Worm (Caenorhabditis elegans): ENCODE measurements around the gene Y55F3AM.13.

The Y55F3AM.13 gene

DNA sequence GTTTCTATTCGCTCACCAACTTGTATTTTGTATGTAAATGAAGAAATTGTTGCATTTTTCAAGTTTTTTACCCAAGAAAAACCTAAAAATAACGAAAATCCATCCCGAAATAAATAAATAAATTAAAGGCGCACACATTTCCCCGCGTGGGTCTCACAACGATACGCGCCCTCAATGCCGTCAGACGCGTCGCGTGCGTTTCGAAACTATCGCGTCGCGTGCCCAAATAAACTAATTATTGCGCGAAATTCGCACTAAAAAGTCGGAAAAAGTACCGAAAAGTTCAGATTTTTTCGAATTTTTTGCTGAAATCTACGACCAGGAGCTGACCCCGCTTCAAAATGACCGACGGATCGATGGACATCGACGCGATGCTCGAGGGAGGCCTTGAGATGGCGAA is 43.7 kb downstream of the Y55F3AM.13 start, which contains the start of gene rbm-39 (continued):
- TF ChIP-seq rec-8 (tag; optimal IDR thresholded peaks at IDR 0.05), result no peak
- no peak for TF ChIP-seq nhr-120 (GFP tag; IDR thresholded peaks at IDR 0.05)
- TF ChIP-seq attf-5 (GFP tag; optimal IDR thresholded peaks at IDR 0.05), result peak; percentile 90
- TF ChIP-seq snpc-1.1 (tag; optimal IDR thresholded peaks at IDR 0.05; ENCODE audit: insufficient read depth), result peak; percentile 50
- TF ChIP-seq D2030.7 (GFP tag; IDR thresholded peaks at IDR 0.05), result peak; percentile 79
- no peak for TF ChIP-seq F55B11.4 (tag; optimal IDR thresholded peaks at IDR 0.05; ENCODE audit: borderline replicate concordance, insufficient read depth)
- TF ChIP-seq T26A5.8 (tag; optimal IDR thresholded peaks at IDR 0.05), result no peak
- TF ChIP-seq pha-4 (tag; optimal IDR thresholded peaks at IDR 0.05), result no peak
- peak; percentile 58; the same call in 1 of the 2 replicates for TF ChIP-seq B0019.2 (GFP tag; conservative IDR thresholded peaks at IDR 0.05)
- peak; percentile 82 for TF ChIP-seq Y95B8A.8 (GFP tag; IDR thresholded peaks at IDR 0.05)
- TF ChIP-seq ccch-3 (GFP tag; optimal IDR thresholded peaks at IDR 0.05), result no peak
- TF ChIP-seq mxl-1 (tag; optimal IDR thresholded peaks at IDR 0.05), result no peak
- no peak for TF ChIP-seq chd-7 (tag; optimal IDR thresholded peaks at IDR 0.05)
- peak; percentile 79 for TF ChIP-seq Y67H2A.10 (GFP tag; conservative IDR thresholded peaks at IDR 0.05)
- TF ChIP-seq T07F8.4 (tag; optimal IDR thresholded peaks at IDR 0.05), result no peak
- TF ChIP-seq snpc-1.3 (tag; optimal IDR thresholded peaks at IDR 0.05; ENCODE audit: insufficient read depth), result peak; percentile 63
- no peak for TF ChIP-seq egl-18 (GFP tag; IDR thresholded peaks at IDR 0.05)
- TF ChIP-seq lsy-27 (tag; optimal IDR thresholded peaks at IDR 0.05; ENCODE audit: borderline replicate concordance, insufficient read depth), result no peak
- no peak for TF ChIP-seq nfya-1 (tag; optimal IDR thresholded peaks at IDR 0.05; ENCODE audit: borderline replicate concordance, insufficient read depth)
- TF ChIP-seq athp-1 (tag; optimal IDR thresholded peaks at IDR 0.05), result peak; percentile 64
- peak; percentile 64 for TF ChIP-seq efl-1 (GFP tag; optimal IDR thresholded peaks at IDR 0.05)
- TF ChIP-seq somi-1 (GFP tag; optimal IDR thresholded peaks at IDR 0.05), result no peak
- TF ChIP-seq aptf-3 (GFP tag; IDR thresholded peaks at IDR 0.05), result no peak
- TF ChIP-seq B0336.3 (GFP tag; IDR thresholded peaks at IDR 0.05), result peak; percentile 85
- TF ChIP-seq K12H6.12 (tag; optimal IDR thresholded peaks at IDR 0.05), result peak; percentile 75
- TF ChIP-seq lir-1 (GFP tag; conservative IDR thresholded peaks at IDR 0.05), result peak; percentile 69; the same call in 1 of the 2 replicates
- no peak for TF ChIP-seq B0261.1 (tag; optimal IDR thresholded peaks at IDR 0.05)
- no peak; the same call in 1 of the 2 replicates for TF ChIP-seq Y53G8AR.9 (GFP tag; conservative IDR thresholded peaks at IDR 0.05)
- TF ChIP-seq sdz-38 (tag; optimal IDR thresholded peaks at IDR 0.05), result no peak
- peak; percentile 71 for TF ChIP-seq ceh-91 (GFP tag; IDR thresholded peaks at IDR 0.05)
- peak; percentile 73 for TF ChIP-seq tlf-1 (GFP tag; optimal IDR thresholded peaks at IDR 0.05)
- no peak for TF ChIP-seq bed-2 (GFP tag; IDR thresholded peaks at IDR 0.05)
- no peak for TF ChIP-seq F22D6.2 (tag; optimal IDR thresholded peaks at IDR 0.05)
- peak; percentile 76 for TF ChIP-seq lin-54 (GFP tag; optimal IDR thresholded peaks at IDR 0.05)
- TF ChIP-seq ztf-25 (GFP tag; IDR thresholded peaks at IDR 0.05), result no peak
- TF ChIP-seq madf-8 (GFP tag; conservative IDR thresholded peaks at IDR 0.05), result peak; percentile 23; the same call in 1 of the 2 replicates
- TF ChIP-seq hrde-1 (tag; optimal IDR thresholded peaks at IDR 0.05; ENCODE audit: borderline replicate concordance), result peak; percentile 22
- no peak for TF ChIP-seq egl-44 (GFP tag; IDR thresholded peaks at IDR 0.05)
- no peak for TF ChIP-seq unc-62 (GFP tag; optimal IDR thresholded peaks at IDR 0.05)
- TF ChIP-seq hmg-20 (GFP tag; IDR thresholded peaks at IDR 0.05), result no peak
- no peak for TF ChIP-seq F57A8.1 (GFP tag; optimal IDR thresholded peaks at IDR 0.05)
- no peak for TF ChIP-seq Y56A3A.18 (GFP tag; IDR thresholded peaks at IDR 0.05)
- peak; percentile 83 for TF ChIP-seq madf-10 (tag; optimal IDR thresholded peaks at IDR 0.05)
- TF ChIP-seq lin-40 (tag; optimal IDR thresholded peaks at IDR 0.05), result peak; percentile 77
- peak; percentile 69; the same call in 1 of the 2 replicates for TF ChIP-seq ztf-28 (GFP tag; IDR thresholded peaks at IDR 0.05)
- 0 out of 2 replicates have a peak, but pooled peaks have one; percentile 29 for TF ChIP-seq C06A6.2 (GFP tag; conservative IDR thresholded peaks at IDR 0.05)
- TF ChIP-seq aptf-2 (GFP tag; conservative IDR thresholded peaks at IDR 0.05), result no peak
- peak; percentile 36 for TF ChIP-seq ceh-27 (GFP tag; optimal IDR thresholded peaks at IDR 0.05)

Data from whole organism, young adult.